Worm (Caenorhabditis elegans) whole organism, mixed stage, embryonic: ENCODE data around the gene gln-3.
A peak's percentile ranks its signal among the peaks of the same experiment; 100 is the strongest.

ENCODE experiments used
- bed-3 ChIP-seq: fragments of 200-800 bp; sonication (Bioruptor generic); optimal IDR thresholded peaks from 3 replicates; lab custom pipeline; 2018; ENCODE audit warnings: mild to moderate bottlenecking, missing genetic modification characterization, moderate library complexity, missing compliant biosample characterization
- blmp-1 ChIP-seq: fragments of 150-350 bp; optimal IDR thresholded peaks from 2 replicates; lab custom pipeline; 2014; ENCODE audit warnings: missing biosample characterization, missing genetic modification characterization
- ceh-39 ChIP-seq: fragments of 150-350 bp; optimal IDR thresholded peaks from 2 replicates; lab custom pipeline; 2014; ENCODE audit warnings: missing biosample characterization, missing genetic modification characterization
- ceh-43 ChIP-seq: fragments of 200-800 bp; sonication (Bioruptor generic); optimal IDR thresholded peaks from 2 replicates; lab custom pipeline; 2018; ENCODE audit warnings: mild to moderate bottlenecking, missing genetic modification characterization, moderate library complexity, missing compliant biosample characterization
- ceh-83 ChIP-seq: fragments of 200-800 bp; sonication (Bioruptor generic); optimal IDR thresholded peaks from 2 replicates; lab custom pipeline; 2018; ENCODE audit warnings: mild to moderate bottlenecking, missing genetic modification characterization, missing compliant biosample characterization
- ces-1 ChIP-seq: fragments of 150-350 bp; optimal IDR thresholded peaks from 2 replicates; lab custom pipeline; 2014; ENCODE audit warnings: missing biosample characterization, missing genetic modification reagents, missing genetic modification characterization
- drap-1 ChIP-seq: fragments of 200-800 bp; sonication (Bioruptor generic); optimal IDR thresholded peaks from 3 replicates; lab custom pipeline; 2018; ENCODE audit warnings: mild to moderate bottlenecking, missing genetic modification characterization, missing compliant biosample characterization
- elt-3 ChIP-seq: fragments of 150-350 bp; optimal IDR thresholded peaks from 2 replicates; lab custom pipeline; 2014; ENCODE audit warnings: missing biosample characterization, missing genetic modification characterization
- flh-1 ChIP-seq: fragments of 200-800 bp; sonication (Bioruptor generic); optimal IDR thresholded peaks from 2 replicates; lab custom pipeline; 2018; ENCODE audit warnings: mild to moderate bottlenecking, missing genetic modification characterization, moderate library complexity, missing compliant biosample characterization
- ham-2 ChIP-seq: fragments of 200-800 bp; sonication (Bioruptor generic); optimal IDR thresholded peaks from 2 replicates; lab custom pipeline; 2018; ENCODE audit warnings: mild to moderate bottlenecking, missing genetic modification characterization, missing compliant biosample characterization
- hlh-1 ChIP-seq: fragments of 150-350 bp; optimal IDR thresholded peaks from 2 replicates; lab custom pipeline; 2014; ENCODE audit warnings: missing biosample characterization, missing genetic modification reagents, missing genetic modification characterization
- lin-13 ChIP-seq: fragments of 150-350 bp; optimal IDR thresholded peaks from 2 replicates; lab custom pipeline; 2014; ENCODE audit warnings: missing biosample characterization, missing genetic modification characterization
- lin-32 ChIP-seq: fragments of 200-800 bp; sonication (Bioruptor generic); optimal IDR thresholded peaks from 2 replicates; lab custom pipeline; 2018; ENCODE audit warnings: mild to moderate bottlenecking, missing genetic modification characterization, missing compliant biosample characterization
- lsy-2 ChIP-seq: fragments of 150-350 bp; optimal IDR thresholded peaks from 2 replicates; lab custom pipeline; 2014; ENCODE audit warnings: missing biosample characterization, missing genetic modification characterization
- mab-5 ChIP-seq: fragments of 150-350 bp; optimal IDR thresholded peaks from 2 replicates; lab custom pipeline; 2014; ENCODE audit warnings: missing biosample characterization, missing genetic modification characterization
- mep-1 ChIP-seq: fragments of 150-350 bp; optimal IDR thresholded peaks from 2 replicates; lab custom pipeline; 2017; ENCODE audit warnings: missing biosample characterization, missing genetic modification reagents, missing genetic modification characterization, inconsistent platforms
- mls-2 ChIP-seq: sonication (generic microtip); optimal IDR thresholded peaks from 2 replicates; lab custom pipeline; 2016; ENCODE audit warnings: mild to moderate bottlenecking, missing genetic modification characterization, moderate library complexity, missing compliant biosample characterization
- nhr-12 ChIP-seq: fragments of 150-350 bp; optimal IDR thresholded peaks from 2 replicates; lab custom pipeline; 2014; ENCODE audit warnings: missing biosample characterization, missing genetic modification characterization
- nhr-2 ChIP-seq: fragments of 150-350 bp; optimal IDR thresholded peaks from 2 replicates; lab custom pipeline; 2014; ENCODE audit warnings: missing biosample characterization, missing genetic modification characterization
- nhr-237 ChIP-seq: fragments of 150-350 bp; optimal IDR thresholded peaks from 2 replicates; lab custom pipeline; 2014; ENCODE audit warnings: missing biosample characterization, missing genetic modification characterization
- nhr-28 ChIP-seq: fragments of 150-350 bp; optimal IDR thresholded peaks from 2 replicates; lab custom pipeline; 2014; ENCODE audit warnings: missing biosample characterization, missing genetic modification characterization
- nhr-76 ChIP-seq: sonication (generic microtip); optimal IDR thresholded peaks from 2 replicates; lab custom pipeline; 2017; ENCODE audit warnings: missing biosample characterization, missing genetic modification characterization
- pha-4 ChIP-seq: fragments of 150-350 bp; optimal IDR thresholded peaks from 2 replicates; lab custom pipeline; 2018; ENCODE audit warnings: missing biosample characterization, missing genetic modification reagents, missing genetic modification characterization
- sem-2 ChIP-seq: fragments of 200-800 bp; sonication (Bioruptor generic); optimal IDR thresholded peaks from 2 replicates; lab custom pipeline; 2018; ENCODE audit warnings: mild to moderate bottlenecking, missing genetic modification characterization, missing compliant biosample characterization
- snpc-4 ChIP-seq: fragments of 150-350 bp; optimal IDR thresholded peaks from 2 replicates; lab custom pipeline; 2014; ENCODE audit warnings: missing biosample characterization, missing genetic modification characterization
- sptf-1 ChIP-seq: sonication (generic microtip); optimal IDR thresholded peaks from 2 replicates; lab custom pipeline; 2017; ENCODE audit warnings: mild to moderate bottlenecking, missing genetic modification characterization, moderate library complexity, missing compliant biosample characterization
- tbx-8 ChIP-seq: fragments of 200-800 bp; sonication (Bioruptor generic); optimal IDR thresholded peaks from 2 replicates; lab custom pipeline; 2018; ENCODE audit warnings: mild to moderate bottlenecking, missing genetic modification characterization, moderate library complexity, missing compliant biosample characterization
- unc-120 ChIP-seq: sonication (generic microtip); optimal IDR thresholded peaks from 2 replicates; lab custom pipeline; 2017; ENCODE audit warnings: missing genetic modification characterization, missing compliant biosample characterization; ENCODE audit not compliant: poor library complexity, severe bottlenecking
- unc-39 ChIP-seq: fragments of 150-350 bp; optimal IDR thresholded peaks from 2 replicates; lab custom pipeline; 2014; ENCODE audit warnings: missing biosample characterization, missing genetic modification characterization
- unc-62 ChIP-seq: fragments of 150-350 bp; optimal IDR thresholded peaks from 2 replicates; lab custom pipeline; 2014; ENCODE audit warnings: missing biosample characterization, missing genetic modification reagents, missing genetic modification characterization
- zip-8 ChIP-seq: fragments of 150-350 bp; optimal IDR thresholded peaks from 2 replicates; lab custom pipeline; 2014; ENCODE audit warnings: missing biosample characterization, missing genetic modification characterization
- ztf-11 ChIP-seq: fragments of 150-350 bp; optimal IDR thresholded peaks from 2 replicates; lab custom pipeline; 2014; ENCODE audit warnings: missing biosample characterization, missing genetic modification characterization

gln-3 gene

DNA sequence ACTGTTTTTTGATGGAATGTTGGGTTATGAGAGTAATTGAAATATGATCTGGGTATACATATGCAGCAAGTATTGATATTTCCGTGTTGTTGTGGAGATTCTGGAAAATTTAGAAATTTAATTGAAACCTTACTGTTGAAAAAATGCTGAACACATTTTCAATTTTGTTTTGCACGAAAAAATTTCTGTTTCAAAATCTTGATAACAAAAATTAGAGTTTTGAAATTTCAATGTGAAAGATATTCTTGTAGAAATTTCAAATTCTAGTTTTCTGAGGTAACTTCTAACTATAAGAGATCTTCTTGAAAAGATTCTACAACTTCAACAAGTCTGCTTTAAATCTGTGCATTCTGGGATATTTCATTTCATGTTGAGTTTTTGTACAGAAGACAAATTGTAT, 24.4 kb downstream of the gln-3 start:
- TF ChIP-seq tbx-8 (no peak), hlh-1 (no peak), nhr-28 (tag; lab: Kevin White, UChicago) (no peak), ham-2 (GFP tag; lab: Kevin White, UChicago) (no peak), flh-1 (GFP tag; lab: Kevin White, UChicago) (no peak), lin-32 (GFP tag; lab: Kevin White, UChicago) (no peak), sptf-1 (tag; lab: Kevin White, UChicago) (no peak), unc-39 (tag; lab: Kevin White, UChicago) (no peak), elt-3 (tag; lab: Kevin White, UChicago) (no peak), ztf-11 (tag; lab: Kevin White, UChicago) (no peak), nhr-76 (tag; lab: Kevin White, UChicago) (no peak), drap-1 (GFP tag; lab: Kevin White, UChicago) (no peak), nhr-2 (no peak), unc-62 (GFP tag; lab: Kevin White, UChicago) (no peak), mab-5 (no peak), mls-2 (tag; lab: Kevin White, UChicago) (no peak)

- TF ChIP-seq sem-2 (GFP tag; lab: Kevin White, UChicago), result no peak
- TF ChIP-seq ceh-39, result no peak
- TF ChIP-seq snpc-4, result no peak
- TF ChIP-seq ceh-43 (GFP tag; lab: Kevin White, UChicago), result no peak
- TF ChIP-seq bed-3 (GFP tag; lab: Kevin White, UChicago), result no peak
- TF ChIP-seq unc-120, result no peak
- no peak for TF ChIP-seq hlh-1
Measured at ce11 chrIV:16138765-16139164, 31.7 kb downstream of the gln-3 start.

ce11 chrIV:16133776-16134175, 36.7 kb downstream of the gln-3 start:
- peak; percentile 91 for TF ChIP-seq zip-8 (tag; lab: Kevin White, UChicago)
- no peak for TF ChIP-seq mab-5

ce11 chrIV:16132164-16132563, 38.3 kb downstream of the gln-3 start, which contains the start of gene hlh-32:
TSS of gene hlh-32 (plus strand) at chrIV:16132464.
- no peak for TF ChIP-seq nhr-237 (tag; lab: Kevin White, UChicago)
- no peak for TF ChIP-seq lin-13 (tag; lab: Kevin White, UChicago)
- no peak for TF ChIP-seq pha-4 (tag; lab: Kevin White, UChicago)
- TF ChIP-seq sptf-1 (tag; lab: Kevin White, UChicago), result no peak
- no peak for TF ChIP-seq nhr-2
- no peak for TF ChIP-seq ceh-39
- TF ChIP-seq drap-1 (GFP tag; lab: Kevin White, UChicago), result no peak
- TF ChIP-seq lsy-2 (tag; lab: Kevin White, UChicago), result no peak
- TF ChIP-seq unc-62 (GFP tag; lab: Kevin White, UChicago), result no peak

DNA sequence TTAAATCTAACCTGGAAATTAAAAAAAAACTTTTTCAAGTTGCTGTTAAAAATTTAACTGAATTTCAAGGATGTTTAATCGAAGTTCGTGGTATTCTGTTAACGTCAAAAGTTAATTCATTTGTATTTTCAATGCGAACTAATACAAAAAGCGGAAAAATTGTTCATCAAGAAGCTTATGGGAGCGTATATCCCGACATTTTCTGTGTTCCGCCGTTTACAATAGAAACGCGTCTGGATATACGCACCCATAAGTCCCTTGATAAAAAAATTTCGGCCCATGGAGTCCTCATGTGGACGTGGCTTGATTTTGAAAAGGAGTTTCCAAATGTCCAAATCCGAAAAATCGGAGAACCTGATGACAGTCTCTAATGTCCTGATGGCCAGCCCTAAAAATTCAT, 44.7 kb downstream of the gln-3 start:
- TF ChIP-seq unc-62 (GFP tag; lab: Kevin White, UChicago), result no peak
- no peak for TF ChIP-seq hlh-1
- TF ChIP-seq nhr-12 (tag; lab: Kevin White, UChicago), result no peak
- no peak for TF ChIP-seq ztf-11 (tag; lab: Kevin White, UChicago)
- no peak for TF ChIP-seq zip-8 (tag; lab: Kevin White, UChicago)
- TF ChIP-seq ceh-39, result no peak
- no peak for TF ChIP-seq snpc-4
- no peak for TF ChIP-seq ceh-43 (GFP tag; lab: Kevin White, UChicago)
- no peak for TF ChIP-seq mep-1 (tag; lab: Kevin White, UChicago)
- TF ChIP-seq blmp-1 (tag; lab: Kevin White, UChicago), result no peak
- TF ChIP-seq unc-120, result no peak
- no peak for TF ChIP-seq sptf-1 (tag; lab: Kevin White, UChicago)
- TF ChIP-seq mls-2 (tag; lab: Kevin White, UChicago), result no peak
- TF ChIP-seq ceh-83 (GFP tag; lab: Kevin White, UChicago), result no peak
- TF ChIP-seq tbx-8, result no peak
- no peak for TF ChIP-seq mab-5
- TF ChIP-seq flh-1 (GFP tag; lab: Kevin White, UChicago), result no peak
- no peak for TF ChIP-seq lin-13 (tag; lab: Kevin White, UChicago)
- TF ChIP-seq ces-1 (GFP tag; lab: Kevin White, UChicago), result no peak
- no peak for TF ChIP-seq sem-2 (GFP tag; lab: Kevin White, UChicago)
- TF ChIP-seq, all 35 proteins: peak for 0
